Worm (Caenorhabditis elegans): ENCODE data around the gene lmp-1.

ce11 chrX:6371192-6372116 is 6.0 kb downstream of the lmp-1 start:
- TF ChIP-seq him-1 (tag; optimal IDR thresholded peaks at IDR 0.05): no peak
- TF ChIP-seq W03F9.2 (tag; optimal IDR thresholded peaks at IDR 0.05): peak; percentile 3
